Fruit fly (Drosophila melanogaster) whole organism, prepupa: ENCODE data around the gene st.
A peak's percentile ranks its signal among the peaks of the same experiment; 100 is the strongest.

Source experiments
- Blimp-1 ChIP-seq: fragments of 200-800 bp; sonication (Bioruptor generic); optimal IDR thresholded peaks from 3 replicates; lab custom pipeline; 2017; ENCODE audit warnings: missing biosample characterization, missing genetic modification characterization, mild to moderate bottlenecking, moderate library complexity, missing genetic modification reagents
- CG10631 ChIP-seq: fragments of 200-800 bp; sonication (Bioruptor generic); optimal IDR thresholded peaks from 2 replicates; lab custom pipeline; 2016; ENCODE audit warnings: missing biosample characterization, missing genetic modification characterization
- CG10669 ChIP-seq: fragments of 200-800 bp; sonication (Bioruptor generic); optimal IDR thresholded peaks from 3 replicates; lab custom pipeline; 2018; ENCODE audit warnings: missing biosample characterization, mild to moderate bottlenecking, missing genetic modification characterization, moderate library complexity
- CG11294 ChIP-seq: fragments of 200-800 bp; sonication (Bioruptor generic); IDR thresholded peaks from 2 replicates; pipeline ENCODE4 v1.3.6; 2022; ENCODE audit warnings: missing biosample characterization, missing genetic modification characterization
- CG11902 ChIP-seq: fragments of 200-800 bp; sonication (Bioruptor generic); optimal IDR thresholded peaks from 3 replicates; lab custom pipeline; 2016; ENCODE audit warnings: missing biosample characterization, missing genetic modification characterization
- CG16779 ChIP-seq: fragments of 200-800 bp; sonication (Bioruptor generic); optimal IDR thresholded peaks from 3 replicates; lab custom pipeline; 2017; ENCODE audit warnings: missing biosample characterization, mild to moderate bottlenecking, missing genetic modification characterization
- CG3032 ChIP-seq: fragments of 200-800 bp; optimal IDR thresholded peaks from 2 replicates; lab custom pipeline; 2019; ENCODE audit warnings: missing biosample characterization, mild to moderate bottlenecking, missing genetic modification characterization, moderate library complexity
- CG32006 ChIP-seq: fragments of 200-800 bp; sonication (Bioruptor generic); optimal IDR thresholded peaks from 3 replicates; lab custom pipeline; 2017; ENCODE audit warnings: missing biosample characterization, mild to moderate bottlenecking, missing genetic modification characterization
- CG3919 ChIP-seq: fragments of 200-800 bp; sonication (Bioruptor generic); optimal IDR thresholded peaks from 3 replicates; lab custom pipeline; 2016; ENCODE audit warnings: missing biosample characterization, missing genetic modification characterization
- CG4318 ChIP-seq: fragments of 200-800 bp; sonication (Bioruptor generic); optimal IDR thresholded peaks from 3 replicates; lab custom pipeline; 2017; ENCODE audit warnings: missing biosample characterization, mild to moderate bottlenecking, missing genetic modification characterization
- CG6163 ChIP-seq: fragments of 200-800 bp; sonication (Bioruptor generic); IDR thresholded peaks from 3 replicates; pipeline ENCODE4 v1.3.6; 2022; ENCODE audit warnings: missing biosample characterization, missing genetic modification characterization
- CG6792 ChIP-seq: fragments of 200-800 bp; sonication (Bioruptor generic); optimal IDR thresholded peaks from 3 replicates; lab custom pipeline; 2016; ENCODE audit warnings: missing biosample characterization, missing genetic modification characterization
- CG6854 ChIP-seq: fragments of 200-800 bp; sonication (Bioruptor generic); optimal IDR thresholded peaks from 2 replicates; lab custom pipeline; 2017; ENCODE audit warnings: missing biosample characterization, mild to moderate bottlenecking, missing genetic modification characterization
- CG7368 ChIP-seq: fragments of 200-800 bp; sonication (Bioruptor generic); optimal IDR thresholded peaks from 3 replicates; lab custom pipeline; 2016; ENCODE audit warnings: missing biosample characterization, missing genetic modification characterization
- CG8119 ChIP-seq: fragments of 200-800 bp; sonication (Bioruptor generic); IDR thresholded peaks from 3 replicates; pipeline ENCODE4 v1.3.6; 2022; ENCODE audit warnings: missing biosample characterization, missing genetic modification characterization
- CG8632 ChIP-seq: fragments of 200-800 bp; sonication (Bioruptor generic); optimal IDR thresholded peaks from 3 replicates; lab custom pipeline; 2016; ENCODE audit warnings: missing biosample characterization, missing genetic modification characterization
- CG9139 ChIP-seq: fragments of 200-800 bp; sonication (Bioruptor generic); optimal IDR thresholded peaks from 3 replicates; lab custom pipeline; 2017; ENCODE audit warnings: missing biosample characterization, mild to moderate bottlenecking, missing genetic modification characterization
- Eip75B ChIP-seq: fragments of 200-800 bp; sonication (Bioruptor generic); optimal IDR thresholded peaks from 3 replicates; lab custom pipeline; 2016; ENCODE audit warnings: missing biosample characterization, missing genetic modification characterization
- Eip78C ChIP-seq: fragments of 200-800 bp; sonication (Bioruptor generic); peaks from one replicate; lab custom pipeline; 2016; ENCODE audit warnings: missing biosample characterization, missing genetic modification characterization
- Ets21C ChIP-seq: fragments of 200-800 bp; sonication (Bioruptor generic); optimal IDR thresholded peaks from 3 replicates; lab custom pipeline; 2016; ENCODE audit warnings: missing biosample characterization, missing genetic modification characterization
- Ets96B ChIP-seq: fragments of 200-800 bp; optimal IDR thresholded peaks from 2 replicates; lab custom pipeline; 2019; ENCODE audit warnings: missing biosample characterization, mild to moderate bottlenecking, missing genetic modification characterization, moderate library complexity
- Gug ChIP-seq: fragments of 200-800 bp; sonication (Bioruptor generic); IDR thresholded peaks from 2 replicates; pipeline ENCODE4 v1.3.6; 2022; ENCODE audit warnings: missing biosample characterization, missing genetic modification characterization
- Hr38 ChIP-seq: sonication (Bioruptor generic); optimal IDR thresholded peaks from 2 replicates; lab custom pipeline; 2016; ENCODE audit warnings: missing biosample characterization, missing genetic modification characterization
- Hr39 ChIP-seq: fragments of 200-800 bp; sonication (Bioruptor generic); optimal IDR thresholded peaks from 2 replicates; lab custom pipeline; 2016; ENCODE audit warnings: missing biosample characterization, missing genetic modification characterization
- Hr4 ChIP-seq: fragments of 200-800 bp; sonication (Bioruptor generic); optimal IDR thresholded peaks from 3 replicates; lab custom pipeline; 2016; ENCODE audit warnings: missing biosample characterization, missing genetic modification characterization
- Lpt ChIP-seq: fragments of 200-800 bp; sonication (Bioruptor generic); optimal IDR thresholded peaks from 3 replicates; lab custom pipeline; 2016; ENCODE audit warnings: missing biosample characterization, missing genetic modification characterization
- OdsH ChIP-seq: fragments of 200-800 bp; sonication (Bioruptor generic); optimal IDR thresholded peaks from 3 replicates; lab custom pipeline; 2016; ENCODE audit warnings: missing biosample characterization, missing genetic modification characterization
- Smox ChIP-seq: fragments of 200-800 bp; sonication (Bioruptor generic); optimal IDR thresholded peaks from 3 replicates; lab custom pipeline; 2016; ENCODE audit warnings: missing biosample characterization, missing genetic modification characterization
- Sox102F ChIP-seq: fragments of 200-800 bp; sonication (Bioruptor generic); optimal IDR thresholded peaks from 2 replicates; lab custom pipeline; 2016; ENCODE audit warnings: missing biosample characterization, mild to moderate bottlenecking, missing genetic modification characterization
- Sox14 ChIP-seq: fragments of 200-800 bp; sonication (Bioruptor generic); optimal IDR thresholded peaks from 3 replicates; lab custom pipeline; 2016; ENCODE audit warnings: missing biosample characterization, missing genetic modification characterization
- achi ChIP-seq: fragments of 200-800 bp; sonication (Bioruptor generic); optimal IDR thresholded peaks from 3 replicates; lab custom pipeline; 2016; ENCODE audit warnings: missing biosample characterization, missing genetic modification characterization
- fd59A ChIP-seq: fragments of 200-800 bp; sonication (Bioruptor generic); optimal IDR thresholded peaks from 2 replicates; lab custom pipeline; 2017; ENCODE audit warnings: missing biosample characterization, mild to moderate bottlenecking, missing genetic modification characterization, missing genetic modification reagents
- fd85E ChIP-seq: fragments of 200-800 bp; sonication (Bioruptor generic); optimal IDR thresholded peaks from 3 replicates; lab custom pipeline; 2016; ENCODE audit warnings: missing biosample characterization, missing genetic modification characterization
- fkh ChIP-seq: fragments of 200-800 bp; sonication (Bioruptor generic); optimal IDR thresholded peaks from 3 replicates; lab custom pipeline; 2017; ENCODE audit warnings: missing biosample characterization, mild to moderate bottlenecking, missing genetic modification characterization, moderate library complexity
- salr ChIP-seq, 2 experiments: fragments of 200-800 bp; sonication (Bioruptor generic); optimal IDR thresholded peaks; 3 replicates each; lab custom pipeline; 2016 to 2018; ENCODE audit warnings: missing biosample characterization in 2 of 2, missing genetic modification characterization in 2 of 2, mild to moderate bottlenecking in 1 of 2
- spab ChIP-seq: fragments of 200-800 bp; sonication (Bioruptor generic); optimal IDR thresholded peaks from 2 replicates; lab custom pipeline; 2017; ENCODE audit warnings: missing biosample characterization, mild to moderate bottlenecking, missing genetic modification characterization, missing genetic modification reagents
- svp ChIP-seq: fragments of 200-800 bp; sonication (Bioruptor generic); peaks from one replicate; lab custom pipeline; 2016; ENCODE audit warnings: missing biosample characterization, missing genetic modification characterization
- topi ChIP-seq: fragments of 200-800 bp; sonication (Bioruptor generic); optimal IDR thresholded peaks from 3 replicates; lab custom pipeline; 2016; ENCODE audit warnings: missing biosample characterization, missing genetic modification characterization

Gene st

dm6 chr3L:16477134-16477702 is 20.2 kb upstream of the st start (continued):
- no peak for TF ChIP-seq CG16779 (tag; lab: Kevin White, UChicago)
- TF ChIP-seq CG4318 = no peak
- no peak for TF ChIP-seq svp (GFP tag; lab: Kevin White, UChicago)
- no peak for TF ChIP-seq Sox102F (GFP tag; lab: Kevin White, UChicago)
- TF ChIP-seq Gug (GFP tag; lab: Robert Waterston, UW) = no peak
- TF ChIP-seq fd59A (GFP tag; lab: Kevin White, UChicago) = no peak
- no peak for TF ChIP-seq Ets21C
- no peak for TF ChIP-seq Hr39 (GFP tag; lab: Kevin White, UChicago)
- no peak for TF ChIP-seq CG7368 (GFP tag; lab: Kevin White, UChicago)
- no peak for TF ChIP-seq CG6854 (GFP tag; lab: Kevin White, UChicago)
- TF ChIP-seq CG8119 (GFP tag; lab: Robert Waterston, UW) = 0 out of 3 replicates have a peak, but pooled peaks have one; percentile 16
- no peak for TF ChIP-seq CG3919 (GFP tag; lab: Kevin White, UChicago)
- TF ChIP-seq topi (GFP tag; lab: Kevin White, UChicago) = no peak
- no peak for TF ChIP-seq CG11902 (GFP tag; lab: Kevin White, UChicago)
- no peak for TF ChIP-seq Hr4 (GFP tag; lab: Kevin White, UChicago)
- no peak for TF ChIP-seq Hr38 (GFP tag; lab: Kevin White, UChicago)
- no peak for TF ChIP-seq Smox (GFP tag; lab: Kevin White, UChicago)
- no peak for TF ChIP-seq OdsH (GFP tag; lab: Kevin White, UChicago)
- TF ChIP-seq Eip75B (GFP tag; lab: Kevin White, UChicago) = no peak
- no peak for TF ChIP-seq Blimp-1 (GFP tag; lab: Kevin White, UChicago)
- no peak for TF ChIP-seq CG32006 (GFP tag; lab: Kevin White, UChicago)
- TF ChIP-seq CG8632 (GFP tag; lab: Kevin White, UChicago) = no peak
- TF ChIP-seq, all 60 proteins: peak for 6

dm6 chr3L:16477730-16478129 is 19.7 kb upstream of the st start:
- TF ChIP-seq Sox102F (GFP tag; lab: Kevin White, UChicago) = no peak
- TF ChIP-seq Lpt (GFP tag; lab: Kevin White, UChicago) = no peak
- TF ChIP-seq Ets96B (tag; lab: Kevin White, UChicago) = no peak
- TF ChIP-seq Blimp-1 (GFP tag; lab: Kevin White, UChicago) = no peak
- TF ChIP-seq spab = no peak
- TF ChIP-seq Gug (GFP tag; lab: Robert Waterston, UW) = no peak
- TF ChIP-seq CG8119 (GFP tag; lab: Robert Waterston, UW) = no peak
- TF ChIP-seq CG10669 (GFP tag; lab: Kevin White, UChicago) = no peak
- TF ChIP-seq CG11294 (GFP tag; lab: Robert Waterston, UW) = no peak
- no peak for TF ChIP-seq CG3032
- TF ChIP-seq CG3919 (GFP tag; lab: Kevin White, UChicago) = no peak
- no peak for TF ChIP-seq CG9139 (GFP tag; lab: Kevin White, UChicago)
- TF ChIP-seq achi (GFP tag; lab: Kevin White, UChicago) = no peak
- no peak for TF ChIP-seq fd85E (GFP tag; lab: Kevin White, UChicago)
- TF ChIP-seq Sox14 (GFP tag; lab: Kevin White, UChicago) = no peak
- no peak for TF ChIP-seq CG10631 (GFP tag; lab: Kevin White, UChicago)
- 0 out of 3 replicates have a peak, but pooled peaks have one; percentile 12 for TF ChIP-seq CG6163
- TF ChIP-seq Eip78C (GFP tag; lab: Kevin White, UChicago) = peak; percentile 37
- no peak for TF ChIP-seq salr (GFP tag; optimal IDR thresholded peaks at IDR 0.05; lab: Kevin White, UChicago)
- no peak for TF ChIP-seq CG6792
- peak; percentile 58 for TF ChIP-seq fkh (GFP tag; lab: Kevin White, UChicago)
